Worm (Caenorhabditis elegans): ENCODE data around the gene T10B5.7.

- TF ChIP-seq B0310.2 (tag; optimal IDR thresholded peaks at IDR 0.05) = no peak
- TF ChIP-seq flt-1 (GFP tag; IDR thresholded peaks at IDR 0.05) = peak; percentile 36; the same call in 1 of the 2 replicates
- TF ChIP-seq scrt-1 (GFP tag; IDR thresholded peaks at IDR 0.05) = no peak
- no peak for TF ChIP-seq tbx-11 (GFP tag; IDR thresholded peaks at IDR 0.05)
- TF ChIP-seq sea-1 (GFP tag; conservative IDR thresholded peaks at IDR 0.05) = peak; percentile 55; the same call in 1 of the 2 replicates
Observed at ce11 chrV:1871768-1872296, 25.8 kb downstream of the T10B5.7 start, which contains the start of the genes T10B5.4 and cct-7.

Measured in whole organism, early embryonic.